Worm (Caenorhabditis elegans) whole organism, L2 larva: ENCODE data around the gene rbr-2.
A peak's percentile ranks its signal among the peaks of the same experiment; 100 is the strongest.

Experiments used
- C34F6.9 ChIP-seq: fragments of 150-350 bp; optimal IDR thresholded peaks from 2 replicates; lab custom pipeline; 2014; ENCODE audit warnings: missing biosample characterization, missing genetic modification characterization
- F13H6.1 ChIP-seq: sonication (generic microtip); optimal IDR thresholded peaks from 2 replicates; lab custom pipeline; 2016; ENCODE audit warnings: missing genetic modification characterization, missing compliant biosample characterization
- R02D3.7 ChIP-seq: fragments of 150-350 bp; optimal IDR thresholded peaks from 2 replicates; lab custom pipeline; 2014; ENCODE audit warnings: missing biosample characterization, missing genetic modification characterization
- Y55F3AM.14 ChIP-seq: fragments of 200-800 bp; sonication (Bioruptor generic); optimal IDR thresholded peaks from 2 replicates; lab custom pipeline; 2018; ENCODE audit warnings: mild to moderate bottlenecking, missing genetic modification characterization, missing compliant biosample characterization
- ZK546.5 ChIP-seq: sonication (generic microtip); optimal IDR thresholded peaks from 2 replicates; lab custom pipeline; 2017; ENCODE audit warnings: missing biosample characterization, missing genetic modification characterization
- alr-1 ChIP-seq: fragments of 150-350 bp; optimal IDR thresholded peaks from 2 replicates; lab custom pipeline; 2014; ENCODE audit warnings: missing biosample characterization, missing genetic modification characterization
- aly-2 ChIP-seq: fragments of 150-350 bp; optimal IDR thresholded peaks from 2 replicates; lab custom pipeline; 2014; ENCODE audit warnings: missing biosample characterization, missing genetic modification characterization
- ama-1 ChIP-seq: fragments of 150-350 bp; optimal IDR thresholded peaks from 2 replicates; lab custom pipeline; 2018; ENCODE audit warnings: inconsistent platforms
- blmp-1 ChIP-seq: sonication (generic microtip); optimal IDR thresholded peaks from 2 replicates; lab custom pipeline; 2017; ENCODE audit warnings: missing genetic modification characterization, mild to moderate bottlenecking, missing compliant biosample characterization, antibody characterized with exemption, moderate library complexity; ENCODE audit not compliant: insufficient read depth
- ceh-16 ChIP-seq: fragments of 150-350 bp; optimal IDR thresholded peaks from 2 replicates; lab custom pipeline; 2014; ENCODE audit warnings: missing biosample characterization, missing genetic modification characterization
- ceh-82 ChIP-seq: fragments of 150-350 bp; optimal IDR thresholded peaks from 2 replicates; lab custom pipeline; 2014; ENCODE audit warnings: missing biosample characterization, missing genetic modification characterization
- crh-2 ChIP-seq: sonication (generic microtip); optimal IDR thresholded peaks from 2 replicates; lab custom pipeline; 2017; ENCODE audit warnings: missing biosample characterization, missing genetic modification characterization
- dmd-4 ChIP-seq: sonication (generic microtip); optimal IDR thresholded peaks from 2 replicates; lab custom pipeline; 2017; ENCODE audit warnings: missing biosample characterization, missing genetic modification characterization
- egl-27 ChIP-seq: sonication (generic microtip); optimal IDR thresholded peaks from 3 replicates; lab custom pipeline; 2017; ENCODE audit warnings: missing biosample characterization, missing genetic modification reagents, missing genetic modification characterization
- elt-1 ChIP-seq: fragments of 150-350 bp; optimal IDR thresholded peaks from 2 replicates; lab custom pipeline; 2014; ENCODE audit warnings: missing biosample characterization, missing genetic modification characterization
- elt-3 ChIP-seq: sonication (generic microtip); optimal IDR thresholded peaks from 2 replicates; lab custom pipeline; 2017; ENCODE audit warnings: missing biosample characterization, missing genetic modification characterization
- fos-1 ChIP-seq: fragments of 150-350 bp; optimal IDR thresholded peaks from 2 replicates; lab custom pipeline; 2014; ENCODE audit warnings: missing biosample characterization, missing genetic modification characterization
- gmeb-1 ChIP-seq: fragments of 150-350 bp; optimal IDR thresholded peaks from 2 replicates; lab custom pipeline; 2014; ENCODE audit warnings: missing biosample characterization, missing genetic modification characterization
- lin-11 ChIP-seq: fragments of 150-350 bp; sonication (generic microtip); optimal IDR thresholded peaks from 2 replicates; lab custom pipeline; 2014; ENCODE audit warnings: missing biosample characterization, missing genetic modification characterization, inconsistent platforms, mixed read lengths
- lin-13 ChIP-seq: fragments of 150-350 bp; optimal IDR thresholded peaks from 2 replicates; lab custom pipeline; 2014; ENCODE audit warnings: missing biosample characterization, missing genetic modification reagents, missing genetic modification characterization
- lin-39 ChIP-seq: fragments of 150-350 bp; optimal IDR thresholded peaks from 2 replicates; lab custom pipeline; 2014; ENCODE audit warnings: missing biosample characterization, missing genetic modification reagents, missing genetic modification characterization
- lsy-2 ChIP-seq, 2 experiments: fragments of 150-350 bp in 1 of 2; sonication (generic microtip) in 1 of 2; optimal IDR thresholded peaks; 2 replicates each; lab custom pipeline; 2014 to 2017; ENCODE audit warnings: missing biosample characterization in 2 of 2, missing genetic modification characterization in 2 of 2
- mab-5 ChIP-seq: fragments of 150-350 bp; optimal IDR thresholded peaks from 2 replicates; lab custom pipeline; 2014; ENCODE audit warnings: missing biosample characterization, missing genetic modification characterization
- mbf-1 ChIP-seq: sonication (generic microtip); optimal IDR thresholded peaks from 2 replicates; lab custom pipeline; 2017; ENCODE audit warnings: missing biosample characterization, missing genetic modification characterization
- mdl-1 ChIP-seq, 2 experiments: fragments of 150-350 bp in 1 of 2; sonication (generic microtip) in 1 of 2; optimal IDR thresholded peaks; 2 replicates each; lab custom pipeline; 2017; ENCODE audit warnings: missing biosample characterization in 2 of 2, missing genetic modification characterization in 2 of 2
- nhr-10 ChIP-seq: sonication (generic microtip); optimal IDR thresholded peaks from 2 replicates; lab custom pipeline; 2017; ENCODE audit warnings: missing biosample characterization, missing genetic modification characterization
- nhr-11 ChIP-seq: fragments of 150-350 bp; optimal IDR thresholded peaks from 2 replicates; lab custom pipeline; 2014; ENCODE audit warnings: missing biosample characterization, missing genetic modification characterization
- nhr-12 ChIP-seq: fragments of 150-350 bp; optimal IDR thresholded peaks from 2 replicates; lab custom pipeline; 2014; ENCODE audit warnings: missing biosample characterization, missing genetic modification characterization
- nhr-129 ChIP-seq: fragments of 150-350 bp; optimal IDR thresholded peaks from 2 replicates; lab custom pipeline; 2014; ENCODE audit warnings: missing biosample characterization, missing genetic modification characterization
- nhr-21 ChIP-seq: fragments of 150-350 bp; optimal IDR thresholded peaks from 2 replicates; lab custom pipeline; 2014; ENCODE audit warnings: missing biosample characterization, missing genetic modification characterization
- nhr-23 ChIP-seq: fragments of 150-350 bp; optimal IDR thresholded peaks from 2 replicates; lab custom pipeline; 2014; ENCODE audit warnings: missing biosample characterization, missing genetic modification reagents, missing genetic modification characterization
- nhr-237 ChIP-seq: fragments of 150-350 bp; optimal IDR thresholded peaks from 2 replicates; lab custom pipeline; 2014; ENCODE audit warnings: missing biosample characterization, missing genetic modification characterization
- nhr-25 ChIP-seq: fragments of 150-350 bp; sonication (generic microtip); optimal IDR thresholded peaks from 3 replicates; lab custom pipeline; 2014; ENCODE audit warnings: missing biosample characterization, missing genetic modification characterization
- nhr-6 ChIP-seq: fragments of 150-350 bp; optimal IDR thresholded peaks from 2 replicates; lab custom pipeline; 2014; ENCODE audit warnings: missing biosample characterization, missing genetic modification characterization
- nhr-77 ChIP-seq: fragments of 150-350 bp; optimal IDR thresholded peaks from 2 replicates; lab custom pipeline; 2014; ENCODE audit warnings: missing biosample characterization, missing genetic modification characterization
- peb-1 ChIP-seq: fragments of 150-350 bp; optimal IDR thresholded peaks from 2 replicates; lab custom pipeline; 2014; ENCODE audit warnings: missing biosample characterization, missing genetic modification characterization
- sem-4 ChIP-seq: fragments of 150-350 bp; optimal IDR thresholded peaks from 2 replicates; lab custom pipeline; 2014; ENCODE audit warnings: missing biosample characterization, missing genetic modification reagents, missing genetic modification characterization
- skn-1 ChIP-seq: sonication (generic microtip); optimal IDR thresholded peaks from 2 replicates; lab custom pipeline; 2017; ENCODE audit warnings: missing biosample characterization, missing genetic modification characterization
- sma-3 ChIP-seq: sonication (generic microtip); optimal IDR thresholded peaks from 2 replicates; lab custom pipeline; 2016; ENCODE audit warnings: missing genetic modification reagents, missing genetic modification characterization, missing compliant biosample characterization
- sma-9 ChIP-seq, 2 experiments: fragments of 150-350 bp in 1 of 2; sonication (generic microtip) in 1 of 2; optimal IDR thresholded peaks; 2 replicates each; lab custom pipeline; 2014 to 2016; ENCODE audit warnings: missing genetic modification characterization in 2 of 2, mild to moderate bottlenecking in 1 of 2, missing biosample characterization in 1 of 2, missing compliant biosample characterization in 1 of 2, missing genetic modification reagents in 1 of 2, moderate library complexity in 1 of 2
- snpc-4 ChIP-seq: fragments of 150-350 bp; optimal IDR thresholded peaks from 2 replicates; lab custom pipeline; 2014; ENCODE audit warnings: missing biosample characterization, missing genetic modification characterization
- unc-39 ChIP-seq: fragments of 150-350 bp; optimal IDR thresholded peaks from 2 replicates; lab custom pipeline; 2014; ENCODE audit warnings: missing biosample characterization, missing genetic modification characterization
- unc-55 ChIP-seq: fragments of 150-350 bp; sonication (generic microtip); optimal IDR thresholded peaks from 3 replicates; lab custom pipeline; 2014; ENCODE audit warnings: missing biosample characterization, missing genetic modification reagents, missing genetic modification characterization
- unc-62 ChIP-seq: fragments of 150-350 bp; optimal IDR thresholded peaks from 2 replicates; lab custom pipeline; 2014; ENCODE audit warnings: missing biosample characterization, missing genetic modification reagents, missing genetic modification characterization
- zag-1 ChIP-seq: fragments of 150-350 bp; optimal IDR thresholded peaks from 2 replicates; lab custom pipeline; 2014; ENCODE audit warnings: missing biosample characterization, missing genetic modification characterization
- ztf-1 ChIP-seq: fragments of 200-800 bp; sonication (Bioruptor generic); conservative IDR thresholded peaks from 2 replicates; pipeline ENCODE4 v1.3.6; 2022; ENCODE audit warnings: missing genetic modification characterization, missing compliant biosample characterization
- ztf-11 ChIP-seq: sonication (generic microtip); optimal IDR thresholded peaks from 2 replicates; lab custom pipeline; 2017; ENCODE audit warnings: missing biosample characterization, missing genetic modification characterization
- ztf-4 ChIP-seq: fragments of 150-350 bp; optimal IDR thresholded peaks from 2 replicates; lab custom pipeline; 2014; ENCODE audit warnings: missing biosample characterization, missing genetic modification characterization

rbr-2 gene

DNA sequence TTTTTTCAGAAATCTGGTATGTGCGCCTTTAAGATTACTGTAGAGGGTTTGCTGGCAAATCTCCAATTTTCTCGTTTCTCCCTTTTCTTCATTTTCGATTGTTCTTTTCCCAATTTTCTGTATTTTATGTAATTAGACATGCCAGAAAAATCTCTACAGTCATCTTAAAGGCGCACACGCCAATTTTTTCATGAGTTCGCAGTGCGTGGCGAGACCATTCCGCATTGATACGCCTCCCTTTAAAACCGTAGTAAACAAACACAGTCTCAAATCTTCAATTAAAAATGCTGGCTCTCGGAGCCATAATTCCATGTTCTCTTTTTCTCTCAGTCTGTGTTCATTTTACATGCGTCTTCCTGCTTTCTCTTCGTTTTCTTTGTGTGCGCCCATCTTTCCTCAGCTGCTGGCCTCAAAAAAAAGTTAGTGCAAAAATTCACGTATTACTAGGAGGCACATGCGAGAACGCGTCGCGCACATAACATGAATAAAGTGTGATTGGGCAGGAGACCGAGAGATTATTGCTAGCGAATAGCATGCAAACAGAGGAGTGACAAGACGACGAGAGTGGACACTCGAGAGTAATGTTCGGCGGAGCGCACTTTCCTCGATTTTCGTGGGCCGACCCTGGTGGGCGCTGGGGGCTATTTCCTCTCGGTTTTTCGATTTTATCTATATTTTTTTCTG is 851 bp upstream of the rbr-2 start (continued):
- peak; percentile 76 for TF ChIP-seq sma-3

ce11 chrIV:10933062-10933552 is 13.2 kb downstream of the rbr-2 start, which contains the start of the genes dnc-1 and lsm-7:
dnc-1 (minus strand) TSS chrIV:10933203.
lsm-7 (plus strand) TSS chrIV:10933502.
- TF ChIP-seq sma-3 (peak; percentile 30), ceh-82 (tag; lab: Kevin White, UChicago) (no peak), nhr-10 (tag; lab: Kevin White, UChicago) (no peak), ceh-16 (no peak), mab-5 (peak; percentile 55), nhr-12 (tag; lab: Kevin White, UChicago) (no peak), dmd-4 (no peak), elt-3 (tag; lab: Kevin White, UChicago) (no peak), gmeb-1 (peak; percentile 81), nhr-25 (tag; lab: Kevin White, UChicago) (peak; percentile 75), sma-9 (GFP tag; optimal IDR thresholded peaks at IDR 0.05; lab: Kevin White, UChicago) (peak; percentile 74), sma-9 (tag; optimal IDR thresholded peaks at IDR 0.05; lab: Kevin White, UChicago) (no peak), nhr-11 (tag; lab: Kevin White, UChicago) (no peak), crh-2 (peak; percentile 77), unc-62 (no peak), ZK546.5 (tag; lab: Kevin White, UChicago) (peak; percentile 4), skn-1 (tag; lab: Kevin White, UChicago) (no peak), mdl-1 (tag; optimal IDR thresholded peaks at IDR 0.05; lab: Kevin White, UChicago) (peak in 1 of 2 experiments; percentile 2), lin-11 (tag; lab: Kevin White, UChicago) (peak; percentile 56), lin-39 (no peak), nhr-6 (no peak), fos-1 (peak; percentile 61), zag-1 (peak; percentile 30), mbf-1 (tag; lab: Kevin White, UChicago) (no peak), sem-4 (peak; percentile 58), unc-39 (tag; lab: Kevin White, UChicago) (no peak), ztf-1 (GFP tag; lab: Robert Waterston, UW) (no peak), egl-27 (tag; lab: Kevin White, UChicago) (peak; percentile 1), R02D3.7 (tag; lab: Kevin White, UChicago) (no peak), nhr-77 (tag; lab: Kevin White, UChicago) (no peak), ama-1 (lab: Kevin White, UChicago) (no peak), nhr-129 (tag; lab: Kevin White, UChicago) (peak; percentile 75), blmp-1 (tag; lab: Kevin White, UChicago) (no peak), lin-13 (GFP tag; lab: Kevin White, UChicago) (peak; percentile 54), Y55F3AM.14 (GFP tag; lab: Kevin White, UChicago) (no peak), nhr-23 (tag; lab: Kevin White, UChicago) (no peak), nhr-237 (tag; lab: Kevin White, UChicago) (no peak), C34F6.9 (tag; lab: Kevin White, UChicago) (peak; percentile 95), elt-1 (tag; lab: Kevin White, UChicago) (no peak), F13H6.1 (tag; lab: Kevin White, UChicago) (peak; percentile 59), aly-2 (no peak), peb-1 (no peak), unc-55 (GFP tag; lab: Kevin White, UChicago) (peak; percentile 95), ztf-11 (tag; lab: Kevin White, UChicago) (no peak), alr-1 (tag; lab: Kevin White, UChicago) (no peak), nhr-21 (tag; lab: Kevin White, UChicago) (no peak), snpc-4 (tag; lab: Kevin White, UChicago) (peak; percentile 28), ztf-4 (tag; lab: Kevin White, UChicago) (peak; percentile 17), lsy-2 (tag; optimal IDR thresholded peaks at IDR 0.05; lab: Kevin White, UChicago) (peak; percentile 47 to 87)
